Fruit fly (Drosophila melanogaster) whole organism, pupa: Measurements from ENCODE around the gene Pp2A-29B.

Experiments used
- CG10348 ChIP-seq: fragments of 200-800 bp; sonication (Bioruptor generic); IDR thresholded peaks from 2 replicates; pipeline ENCODE4 v1.3.6; 2022; ENCODE audit warnings: missing biosample characterization, missing genetic modification characterization
- CG17806 ChIP-seq: fragments of 200-800 bp; sonication (Bioruptor generic); optimal IDR thresholded peaks from 2 replicates; lab custom pipeline; 2018; ENCODE audit warnings: missing biosample characterization, mild to moderate bottlenecking, missing genetic modification characterization, moderate library complexity
- CG34367 ChIP-seq: fragments of 200-800 bp; sonication (Bioruptor generic); optimal IDR thresholded peaks from 2 replicates; lab custom pipeline; 2018; ENCODE audit warnings: missing biosample characterization, mild to moderate bottlenecking, missing genetic modification characterization
- CG8301 ChIP-seq: fragments of 200-800 bp; sonication (Bioruptor generic); optimal IDR thresholded peaks from 2 replicates; lab custom pipeline; 2018; ENCODE audit warnings: missing biosample characterization, mild to moderate bottlenecking, missing genetic modification characterization
- D1 ChIP-seq: fragments of 200-800 bp; sonication (Bioruptor generic); optimal IDR thresholded peaks from 2 replicates; lab custom pipeline; 2018; ENCODE audit warnings: missing biosample characterization, mild to moderate bottlenecking, missing genetic modification characterization, moderate library complexity
- EcR ChIP-seq: fragments of 200-800 bp; sonication (Bioruptor generic); optimal IDR thresholded peaks from 3 replicates; lab custom pipeline; 2019; ENCODE audit warnings: missing biosample characterization, missing genetic modification characterization, mild to moderate bottlenecking, moderate library complexity, missing genetic modification reagents
- Ets98B ChIP-seq: fragments of 200-800 bp; sonication (Bioruptor generic); IDR thresholded peaks from 2 replicates; pipeline ENCODE4 v1.3.6; 2022; ENCODE audit warnings: missing biosample characterization, missing genetic modification characterization
- Pif1B ChIP-seq: fragments of 200-800 bp; sonication (Bioruptor generic); optimal IDR thresholded peaks from 3 replicates; lab custom pipeline; 2016; ENCODE audit warnings: missing biosample characterization, missing genetic modification characterization
- Snoo ChIP-seq: fragments of 200-800 bp; sonication (Bioruptor generic); optimal IDR thresholded peaks from 3 replicates; lab custom pipeline; 2017; ENCODE audit warnings: missing biosample characterization, mild to moderate bottlenecking, missing genetic modification characterization, inconsistent platforms
- fd96Ca ChIP-seq: fragments of 200-800 bp; sonication (Bioruptor generic); IDR thresholded peaks from 3 replicates; pipeline ENCODE4 v1.3.6; 2022; ENCODE audit warnings: missing biosample characterization, missing genetic modification characterization

dm6 chr2L:8325150-8325549 lies 40.7 kb upstream of the Pp2A-29B start, which contains the start of gene CG7781:
- no peak for TF ChIP-seq EcR (GFP tag; lab: Kevin White, UChicago)
- TF ChIP-seq Pif1B (GFP tag; lab: Kevin White, UChicago): no peak
- no peak for TF ChIP-seq CG10348
- TF ChIP-seq D1 (tag; lab: Kevin White, UChicago): no peak
- no peak for TF ChIP-seq Snoo (tag; lab: Kevin White, UChicago)
- TF ChIP-seq fd96Ca (GFP tag; lab: Robert Waterston, UW): 0 out of 3 replicates have a peak, but pooled peaks have one; percentile 10
- TF ChIP-seq Ets98B (GFP tag; lab: Robert Waterston, UW): peak; percentile 46; the same call in 1 of the 2 replicates
- TF ChIP-seq CG17806 (tag; lab: Kevin White, UChicago): no peak
- no peak for TF ChIP-seq CG34367 (tag; lab: Kevin White, UChicago)
- no peak for TF ChIP-seq CG8301 (tag; lab: Kevin White, UChicago)
